Worm (Caenorhabditis elegans): Measurements from ENCODE around the gene pdi-6.

DNA sequence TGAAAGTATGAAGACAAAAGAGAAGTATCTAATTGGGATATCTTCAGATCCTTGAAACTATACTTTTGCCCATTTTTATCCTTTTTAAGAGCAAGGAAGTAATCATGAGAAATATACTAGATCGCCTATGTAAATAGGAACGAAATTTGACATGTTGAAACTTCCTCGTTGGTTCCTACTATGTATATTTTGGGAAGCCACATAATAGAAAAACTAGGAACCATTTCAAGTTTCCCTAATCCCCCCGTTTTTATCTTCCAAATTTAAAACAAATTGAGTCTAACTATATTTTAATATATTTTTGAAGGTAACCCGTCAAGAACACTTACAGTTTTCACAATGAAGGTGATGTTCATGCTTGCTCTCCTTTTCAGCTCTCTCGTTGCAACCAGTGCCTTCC is 39.5 kb downstream of the pdi-6 start, which contains the start of gene flp-26:
- TF ChIP-seq nhr-237 (tag; optimal IDR thresholded peaks at IDR 0.05) (no peak), efl-1 (optimal IDR thresholded peaks at IDR 0.05) (no peak), efl-1 (GFP tag; optimal IDR thresholded peaks at IDR 0.05 in 1 of 2) (no peak)
